Fruit fly (Drosophila melanogaster) whole organism, embryonic: ENCODE results near the gene CG43750.

Experiments used
- Awh ChIP-seq: fragments of 200-800 bp; sonication (Bioruptor generic); IDR thresholded peaks from 2 replicates; pipeline ENCODE4, ENCODE4 v1.3.6; 2022; ENCODE audit warnings: missing biosample characterization, missing genetic modification characterization
- Bgb ChIP-seq: fragments of 200-800 bp; sonication (Bioruptor generic); IDR thresholded peaks from 2 replicates; pipeline ENCODE4 v1.3.6; 2022; ENCODE audit warnings: missing biosample characterization, missing genetic modification characterization; ENCODE audit not compliant: partially characterized antibody
- BtbVII ChIP-seq: fragments of 200-800 bp; sonication (Bioruptor generic); optimal IDR thresholded peaks from 3 replicates; lab custom pipeline; 2017; ENCODE audit warnings: missing biosample characterization, mild to moderate bottlenecking, missing genetic modification characterization
- CG10274 ChIP-seq: fragments of 200-800 bp; sonication (Bioruptor generic); optimal IDR thresholded peaks from 3 replicates; lab custom pipeline; 2017; ENCODE audit warnings: missing biosample characterization, mild to moderate bottlenecking, missing genetic modification characterization
- CG11093 ChIP-seq: fragments of 200-800 bp; sonication (Bioruptor generic); IDR thresholded peaks from 3 replicates; pipeline ENCODE4 v1.3.6; 2022; ENCODE audit warnings: missing biosample characterization, missing genetic modification characterization
- CG11456 ChIP-seq: fragments of 200-800 bp; sonication (Bioruptor generic); IDR thresholded peaks from 3 replicates; pipeline ENCODE4 v1.3.6; 2022; ENCODE audit warnings: missing biosample characterization, missing genetic modification characterization
- CG12391 ChIP-seq: fragments of 200-800 bp; sonication (Bioruptor generic); optimal IDR thresholded peaks from 3 replicates; lab custom pipeline; 2018; ENCODE audit warnings: missing biosample characterization, mild to moderate bottlenecking, missing genetic modification characterization, moderate library complexity
- CG13287 ChIP-seq: fragments of 200-800 bp; sonication (Bioruptor generic); IDR thresholded peaks from 2 replicates; pipeline ENCODE4 v1.3.6; 2022; ENCODE audit warnings: missing biosample characterization, missing genetic modification characterization; ENCODE audit not compliant: partially characterized antibody
- CG15073 ChIP-seq: fragments of 200-800 bp; sonication (Bioruptor generic); optimal IDR thresholded peaks from 2 replicates; lab custom pipeline; 2016; ENCODE audit warnings: missing biosample characterization, missing genetic modification characterization
- CG16779 ChIP-seq: fragments of 200-800 bp; sonication (Bioruptor generic); IDR thresholded peaks from 2 replicates; pipeline ENCODE4 v1.3.6; 2022; ENCODE audit warnings: missing biosample characterization, missing genetic modification characterization
- CG17361 ChIP-seq: fragments of 200-800 bp; sonication (Bioruptor generic); IDR thresholded peaks from 3 replicates; pipeline ENCODE4 v1.3.6; 2022; ENCODE audit warnings: missing biosample characterization, missing genetic modification characterization
- CG18011 ChIP-seq: fragments of 200-800 bp; sonication (Bioruptor generic); optimal IDR thresholded peaks from 2 replicates; lab custom pipeline; 2017; ENCODE audit warnings: missing biosample characterization, missing genetic modification characterization, mild to moderate bottlenecking, moderate library complexity, missing genotype
- CG18599 ChIP-seq: fragments of 200-800 bp; sonication (Bioruptor generic); optimal IDR thresholded peaks from 3 replicates; lab custom pipeline; 2017; ENCODE audit warnings: missing biosample characterization, missing genetic modification characterization, mild to moderate bottlenecking, moderate library complexity, missing genetic modification reagents
- CG2678 ChIP-seq: fragments of 200-800 bp; sonication (Bioruptor generic); optimal IDR thresholded peaks from 3 replicates; lab custom pipeline; 2019; ENCODE audit warnings: missing biosample characterization, mild to moderate bottlenecking, missing genetic modification characterization, moderate library complexity
- CG32532 ChIP-seq: fragments of 200-800 bp; sonication (Bioruptor generic); IDR thresholded peaks from 2 replicates; pipeline ENCODE4 v1.3.6; 2022; ENCODE audit warnings: missing biosample characterization, missing genetic modification characterization
- CG34422 ChIP-seq: fragments of 200-800 bp; sonication (Bioruptor generic); IDR thresholded peaks from 3 replicates; pipeline ENCODE4 v1.3.6; 2022; ENCODE audit warnings: missing biosample characterization, missing genetic modification characterization
- CG3995 ChIP-seq: fragments of 200-800 bp; sonication (Bioruptor generic); optimal IDR thresholded peaks from 3 replicates; lab custom pipeline; 2016; ENCODE audit warnings: missing biosample characterization, missing genetic modification characterization
- CG6765 ChIP-seq: fragments of 200-800 bp; sonication (Bioruptor generic); optimal IDR thresholded peaks from 3 replicates; lab custom pipeline; 2017; ENCODE audit warnings: missing biosample characterization, mild to moderate bottlenecking, missing genetic modification characterization
- CG9609 ChIP-seq: fragments of 200-800 bp; sonication (Bioruptor generic); optimal IDR thresholded peaks from 3 replicates; lab custom pipeline; 2016; ENCODE audit warnings: missing biosample characterization, missing genetic modification characterization
- CG9876 ChIP-seq: fragments of 200-800 bp; sonication (Bioruptor generic); optimal IDR thresholded peaks from 2 replicates; lab custom pipeline; 2016; ENCODE audit warnings: missing biosample characterization, missing genetic modification characterization
- CHES-1-like ChIP-seq: fragments of 200-800 bp; sonication (Bioruptor generic); optimal IDR thresholded peaks from 2 replicates; lab custom pipeline; 2016; ENCODE audit warnings: missing biosample characterization, missing genetic modification characterization
- D ChIP-seq, 2 experiments: fragments of 200-800 bp in 1 of 2; fragments of >200 bp in 1 of 2; sonication (Bioruptor generic) in 1 of 2; optimal IDR thresholded peaks; 2 replicates in 1 of 2; 3 replicates in 1 of 2; lab custom pipeline; 2017; ENCODE audit warnings: mild to moderate bottlenecking in 1 of 2, missing biosample characterization in 1 of 2, missing genetic modification characterization in 1 of 2, missing genetic modification reagents in 1 of 2
- Dad ChIP-seq: fragments of 200-800 bp; sonication (Bioruptor generic); optimal IDR thresholded peaks from 3 replicates; lab custom pipeline; 2016; ENCODE audit warnings: missing biosample characterization, missing genetic modification characterization
- ERR ChIP-seq: fragments of 200-800 bp; sonication (Bioruptor generic); optimal IDR thresholded peaks from 2 replicates; lab custom pipeline; 2016; ENCODE audit warnings: missing biosample characterization, missing genetic modification characterization
- Ets97D ChIP-seq: fragments of 200-800 bp; sonication (Bioruptor generic); optimal IDR thresholded peaks from 3 replicates; lab custom pipeline; 2016; ENCODE audit warnings: missing biosample characterization, missing genetic modification characterization
- HmgZ ChIP-seq: fragments of 200-800 bp; sonication (Bioruptor generic); optimal IDR thresholded peaks from 2 replicates; lab custom pipeline; 2018; ENCODE audit warnings: missing biosample characterization, mild to moderate bottlenecking, missing genetic modification characterization
- Lim3 ChIP-seq: fragments of 200-800 bp; sonication (Bioruptor generic); IDR thresholded peaks from 2 replicates; pipeline ENCODE4 v1.3.6; 2022; ENCODE audit warnings: missing biosample characterization, missing genetic modification characterization
- Mad ChIP-seq: fragments of 200-800 bp; sonication (Bioruptor generic); optimal IDR thresholded peaks from 2 replicates; lab custom pipeline; 2016; ENCODE audit warnings: missing biosample characterization, missing genetic modification characterization
- NC2α ChIP-seq: fragments of 200-800 bp; sonication (Bioruptor generic); optimal IDR thresholded peaks from 2 replicates; lab custom pipeline; 2016; ENCODE audit warnings: missing biosample characterization, missing genetic modification characterization
- Nf-YC ChIP-seq: fragments of 200-800 bp; optimal IDR thresholded peaks from 3 replicates; lab custom pipeline; 2019; ENCODE audit warnings: missing biosample characterization, mild to moderate bottlenecking, missing genetic modification characterization, moderate library complexity
- Ssrp ChIP-seq: fragments of 200-800 bp; sonication (Bioruptor generic); optimal IDR thresholded peaks from 2 replicates; lab custom pipeline; 2018; ENCODE audit warnings: missing biosample characterization, mild to moderate bottlenecking, missing genetic modification characterization, moderate library complexity
- YL-1 ChIP-seq: fragments of 200-800 bp; sonication (Bioruptor generic); optimal IDR thresholded peaks from 3 replicates; lab custom pipeline; 2017; ENCODE audit warnings: missing biosample characterization, mild to moderate bottlenecking, missing genetic modification characterization
- ap ChIP-seq: fragments of 200-800 bp; sonication (Bioruptor generic); IDR thresholded peaks from 2 replicates; pipeline ENCODE4 v1.3.6; 2022; ENCODE audit warnings: missing biosample characterization, missing genetic modification characterization
- ara ChIP-seq: fragments of 200-800 bp; sonication (Bioruptor generic); IDR thresholded peaks from 2 replicates; pipeline ENCODE4 v1.3.6; 2022; ENCODE audit warnings: missing biosample characterization, missing genetic modification characterization
- ato ChIP-seq: fragments of 200-800 bp; sonication (Bioruptor generic); IDR thresholded peaks from 2 replicates; pipeline ENCODE4 v1.3.6; 2022; ENCODE audit warnings: missing biosample characterization, missing genetic modification characterization; ENCODE audit not compliant: partially characterized antibody
- bcd ChIP-seq: fragments of 200-800 bp; sonication (Bioruptor generic); optimal IDR thresholded peaks from 2 replicates; lab custom pipeline; 2017; ENCODE audit warnings: missing biosample characterization, mild to moderate bottlenecking, missing genetic modification characterization
- cg ChIP-seq: fragments of 200-800 bp; sonication (Bioruptor generic); optimal IDR thresholded peaks from 3 replicates; lab custom pipeline; 2019; ENCODE audit warnings: missing biosample characterization, mild to moderate bottlenecking, missing genetic modification characterization, moderate library complexity
- dimm ChIP-seq: fragments of 200-800 bp; sonication (Bioruptor generic); IDR thresholded peaks from 2 replicates; pipeline ENCODE4 v1.3.6; 2022; ENCODE audit warnings: missing biosample characterization, missing genetic modification characterization
- dpn ChIP-seq, 2 experiments: fragments of 200-800 bp; sonication (Bioruptor generic); optimal IDR thresholded peaks; 3 replicates each; lab custom pipeline; 2016; ENCODE audit warnings: missing biosample characterization in 2 of 2, missing genetic modification characterization in 2 of 2
- fd102C ChIP-seq: fragments of 200-800 bp; sonication (Bioruptor generic); optimal IDR thresholded peaks from 2 replicates; lab custom pipeline; 2018; ENCODE audit warnings: missing biosample characterization, mild to moderate bottlenecking, missing genetic modification characterization, moderate library complexity
- fd64A ChIP-seq: fragments of 200-800 bp; sonication (Bioruptor generic); optimal IDR thresholded peaks from 3 replicates; lab custom pipeline; 2018; ENCODE audit warnings: missing biosample characterization, mild to moderate bottlenecking, missing genetic modification characterization
- gcm ChIP-seq: fragments of 200-800 bp; sonication (Bioruptor generic); optimal IDR thresholded peaks from 2 replicates; lab custom pipeline; 2019; ENCODE audit warnings: missing biosample characterization, mild to moderate bottlenecking, missing genetic modification characterization, moderate library complexity
- pho ChIP-seq: fragments of 200-800 bp; sonication (Bioruptor generic); optimal IDR thresholded peaks from 2 replicates; lab custom pipeline; 2016; ENCODE audit warnings: missing biosample characterization, missing genetic modification characterization
- tin ChIP-seq: fragments of 200-800 bp; sonication (Bioruptor generic); optimal IDR thresholded peaks from 3 replicates; lab custom pipeline; 2016; ENCODE audit warnings: missing biosample characterization, missing genetic modification characterization
- wor ChIP-seq: fragments of 200-800 bp; sonication (Bioruptor generic); IDR thresholded peaks from 2 replicates; pipeline ENCODE4 v1.3.6; 2022; ENCODE audit warnings: missing biosample characterization, missing genetic modification characterization
- zen ChIP-seq: fragments of 200-800 bp; sonication (Bioruptor generic); optimal IDR thresholded peaks from 3 replicates; lab custom pipeline; 2018; ENCODE audit warnings: missing biosample characterization, mild to moderate bottlenecking, missing genetic modification characterization, moderate library complexity
- zen2 ChIP-seq: fragments of 200-800 bp; sonication (Bioruptor generic); IDR thresholded peaks from 3 replicates; pipeline ENCODE4 v1.3.6; 2022; ENCODE audit warnings: missing biosample characterization, missing genetic modification characterization; ENCODE audit not compliant: partially characterized antibody

CG43750 gene

dm6 chr2L:2373818-2374746 lies 16.4 kb downstream of the CG43750 start, which contains the start of the genes CG3609 and CG15390 (continued):
- TF ChIP-seq CG17361 (GFP tag; lab: Robert Waterston, UW) (peak; percentile 69; the same call in 2 of the 3 replicates), dpn (GFP tag; optimal IDR thresholded peaks at IDR 0.05; lab: Kevin White, UChicago) (peak; percentile 88 to 92), CHES-1-like (GFP tag; lab: Kevin White, UChicago) (peak; percentile 94), ERR (peak; percentile 91), Lim3 (GFP tag; lab: Robert Waterston, UW) (no peak), CG11093 (peak; percentile 65; the same call in 1 of the 3 replicates), fd102C (GFP tag; lab: Kevin White, UChicago) (no peak), ap (peak; percentile 30; the same call in 1 of the 2 replicates), bcd (GFP tag; lab: Kevin White, UChicago) (peak; percentile 71), CG6765 (no peak), CG9609 (GFP tag; lab: Kevin White, UChicago) (peak; percentile 87), dimm (GFP tag; lab: Robert Waterston, UW) (no peak), gcm (GFP tag; lab: Kevin White, UChicago) (peak; percentile 54), ato (no peak), Nf-YC (tag; lab: Kevin White, UChicago) (peak; percentile 59), CG12391 (tag; lab: Kevin White, UChicago) (peak; percentile 78), Dad (peak; percentile 85), YL-1 (GFP tag; lab: Kevin White, UChicago) (peak; percentile 62), Ssrp (tag; lab: Kevin White, UChicago) (peak; percentile 45), CG2678 (tag; lab: Kevin White, UChicago) (peak; percentile 66), CG9876 (GFP tag; lab: Kevin White, UChicago) (peak; percentile 75), D (optimal IDR thresholded peaks at IDR 0.05; lab: Kevin White, UChicago) (no peak), D (GFP tag; optimal IDR thresholded peaks at IDR 0.05; lab: Kevin White, UChicago) (peak; percentile 2), CG34422 (peak; percentile 85), CG13287 (GFP tag; lab: Robert Waterston, UW) (peak; percentile 57), cg (peak; percentile 52), tin (peak; percentile 82), fd64A (GFP tag; lab: Kevin White, UChicago) (no peak), ara (peak; percentile 63; the same call in 1 of the 2 replicates), zen (tag; lab: Kevin White, UChicago) (peak; percentile 75), pho (GFP tag; lab: Kevin White, UChicago) (peak; percentile 91), wor (GFP tag; lab: Robert Waterston, UW) (peak; percentile 9; the same call in 1 of the 2 replicates), CG10274 (no peak), CG18599 (GFP tag; lab: Kevin White, UChicago) (peak; percentile 88), CG16779 (GFP tag; lab: Robert Waterston, UW) (peak; percentile 92), Mad (GFP tag; lab: Kevin White, UChicago) (peak; percentile 83), CG18011 (GFP tag; lab: Kevin White, UChicago) (peak; percentile 70), CG3995 (GFP tag; lab: Kevin White, UChicago) (peak; percentile 31), Ets97D (GFP tag; lab: Kevin White, UChicago) (peak; percentile 83), CG11456 (GFP tag; lab: Robert Waterston, UW) (peak; percentile 96), Bgb (GFP tag; lab: Robert Waterston, UW) (peak; percentile 17; the same call in 1 of the 2 replicates), zen2 (GFP tag; lab: Robert Waterston, UW) (no peak), NC2α (GFP tag; lab: Kevin White, UChicago) (peak; percentile 51), HmgZ (tag; lab: Kevin White, UChicago) (peak; percentile 87), Awh (GFP tag; lab: Robert Waterston, UW) (peak; percentile 74), CG32532 (peak; percentile 91), CG15073 (GFP tag; lab: Kevin White, UChicago) (no peak), BtbVII (GFP tag; lab: Kevin White, UChicago) (peak; percentile 22)
